Fruit fly (Drosophila melanogaster): ENCODE results near the gene Esp.

dm6 chr3R:24813637-24814301, 28.0 kb upstream of the Esp start, which contains the start of the genes lili and CG34150:
- TF ChIP-seq Max (GFP tag; optimal IDR thresholded peaks at IDR 0.05): peak; percentile 79
- peak; percentile 90 for TF ChIP-seq row (GFP tag; IDR thresholded peaks at IDR 0.05)
- TF ChIP-seq CG12236 (GFP tag; optimal IDR thresholded peaks at IDR 0.05): peak; percentile 42
- no peak for TF ChIP-seq CG17912 (GFP tag; optimal IDR thresholded peaks at IDR 0.05)
